Worm (Caenorhabditis elegans): ENCODE data around the gene phf-33.

- TF ChIP-seq tbx-11 (GFP tag; IDR thresholded peaks at IDR 0.05) (no peak), flt-1 (GFP tag; IDR thresholded peaks at IDR 0.05) (no peak), ets-7 (tag; optimal IDR thresholded peaks at IDR 0.05) (no peak), pes-1 (GFP tag; IDR thresholded peaks at IDR 0.05) (no peak), scrt-1 (GFP tag; IDR thresholded peaks at IDR 0.05) (no peak), hmbx-1 (tag; optimal IDR thresholded peaks at IDR 0.05) (no peak), tbx-37 (GFP tag; conservative IDR thresholded peaks at IDR 0.05) (no peak), ama-1 (optimal IDR thresholded peaks at IDR 0.05) (no peak), hmg-4 (GFP tag; optimal IDR thresholded peaks at IDR 0.05) (no peak), F13C5.2 (tag; optimal IDR thresholded peaks at IDR 0.05) (no peak)
Observed at ce11 chrX:13232259-13232658, 46.5 kb downstream of the phf-33 start, which contains the start of gene bgnt-1.5.
